Fruit fly (Drosophila melanogaster) whole organism, wandering third instar larva: Measurements from ENCODE around the gene Rpn1.

Experiments used
- Abd-B ChIP-seq: fragments of >200 bp; optimal IDR thresholded peaks from 2 replicates; lab custom pipeline; 2017; ENCODE audit warnings: missing biosample characterization, missing genetic modification characterization
- CG32264 ChIP-seq: fragments of 200-800 bp; sonication (Bioruptor generic); optimal IDR thresholded peaks from 2 replicates; lab custom pipeline; 2016; ENCODE audit warnings: missing biosample characterization, missing genetic modification characterization
- CG9705 ChIP-seq: fragments of 200-800 bp; sonication (Bioruptor generic); optimal IDR thresholded peaks from 2 replicates; lab custom pipeline; 2018; ENCODE audit warnings: missing biosample characterization, mild to moderate bottlenecking, missing genetic modification characterization
- CrebA ChIP-seq: fragments of 200-800 bp; sonication (Bioruptor generic); optimal IDR thresholded peaks from 2 replicates; lab custom pipeline; 2016; ENCODE audit warnings: missing biosample characterization, mild to moderate bottlenecking, missing genetic modification characterization, borderline replicate concordance
- Dfd ChIP-seq: fragments of >200 bp; optimal IDR thresholded peaks from 2 replicates; lab custom pipeline; 2017; ENCODE audit warnings: missing biosample characterization, missing genetic modification characterization
- Dif ChIP-seq: fragments of 200-275, 200-300 bp; sonication (Bioruptor generic); optimal IDR thresholded peaks from 2 replicates; lab custom pipeline; 2018; ENCODE audit warnings: missing biosample characterization, missing genetic modification characterization; ENCODE audit not compliant: partially characterized antibody
- GATAd ChIP-seq: sonication (Bioruptor generic); optimal IDR thresholded peaks from 2 replicates; lab custom pipeline; 2016; ENCODE audit warnings: missing biosample characterization, missing genetic modification characterization
- HLH106 ChIP-seq: fragments of 200-800 bp; optimal IDR thresholded peaks from 3 replicates; lab custom pipeline; 2019; ENCODE audit warnings: missing biosample characterization, mild to moderate bottlenecking, missing genetic modification characterization, moderate library complexity
- Hnf4 ChIP-seq: fragments of 200-800 bp; sonication (Bioruptor generic); optimal IDR thresholded peaks from 2 replicates; lab custom pipeline; 2016; ENCODE audit warnings: missing biosample characterization, mild to moderate bottlenecking, missing genetic modification characterization
- Hr78 ChIP-seq: fragments of >200 bp; optimal IDR thresholded peaks from 2 replicates; lab custom pipeline; 2017; ENCODE audit warnings: missing biosample characterization, missing genetic modification characterization
- Hr83 ChIP-seq: fragments of 200-300 bp; sonication (Bioruptor generic); optimal IDR thresholded peaks from 2 replicates; lab custom pipeline; 2016; ENCODE audit warnings: missing biosample characterization, mild to moderate bottlenecking, missing genetic modification characterization, moderate library complexity; ENCODE audit not compliant: poor library complexity, severe bottlenecking
- Jra ChIP-seq: sonication (Bioruptor generic); optimal IDR thresholded peaks from 2 replicates; lab custom pipeline; 2016; ENCODE audit warnings: missing biosample characterization, missing genetic modification characterization
- Mio ChIP-seq: sonication (Bioruptor generic); optimal IDR thresholded peaks from 2 replicates; lab custom pipeline; 2016; ENCODE audit warnings: missing biosample characterization, missing genetic modification characterization
- Myc ChIP-seq: fragments of >200 bp; optimal IDR thresholded peaks from 2 replicates; lab custom pipeline; 2017
- N ChIP-seq: fragments of >200 bp; optimal IDR thresholded peaks from 2 replicates; lab custom pipeline; 2018; ENCODE audit warnings: missing biosample characterization, missing external identifiers, missing genetic modification characterization
- OdsH ChIP-seq: fragments of 200-800 bp; sonication (Bioruptor generic); optimal IDR thresholded peaks from 2 replicates; lab custom pipeline; 2016; ENCODE audit warnings: missing biosample characterization, mild to moderate bottlenecking, missing genetic modification characterization
- Rel ChIP-seq, 2 experiments: fragments of 200-800 bp; sonication (Bioruptor generic) in 1 of 2; optimal IDR thresholded peaks; 2 replicates in 1 of 2; 3 replicates in 1 of 2; lab custom pipeline; 2016 to 2019; ENCODE audit warnings: mild to moderate bottlenecking in 2 of 2, missing biosample characterization in 2 of 2, missing genetic modification characterization in 2 of 2, moderate library complexity in 1 of 2
- Sp1 ChIP-seq: fragments of 200-800 bp; sonication (Bioruptor generic); optimal IDR thresholded peaks from 3 replicates; lab custom pipeline; 2019; ENCODE audit warnings: missing biosample characterization, mild to moderate bottlenecking, missing genetic modification characterization, moderate library complexity
- Vsx2 ChIP-seq: fragments of 200-300, 225-300 bp; sonication (Bioruptor generic); optimal IDR thresholded peaks from 2 replicates; lab custom pipeline; 2018; ENCODE audit warnings: missing biosample characterization, missing genetic modification characterization; ENCODE audit not compliant: partially characterized antibody
- br ChIP-seq: fragments of 200-800 bp; sonication (Bioruptor generic); optimal IDR thresholded peaks from 2 replicates; lab custom pipeline; 2016; ENCODE audit warnings: missing biosample characterization, missing genetic modification characterization
- brk ChIP-seq: fragments of 200-800 bp; sonication (Bioruptor generic); optimal IDR thresholded peaks from 2 replicates; lab custom pipeline; 2016; ENCODE audit warnings: missing biosample characterization, mild to moderate bottlenecking, missing genetic modification characterization
- dl ChIP-seq, 2 experiments: fragments of 175-275, 200-275 bp in 1 of 2; fragments of 200-275 bp in 1 of 2; sonication (Bioruptor generic); optimal IDR thresholded peaks; lab custom pipeline; 2018; ENCODE audit warnings: mild to moderate bottlenecking in 2 of 2, missing biosample characterization in 2 of 2, missing genetic modification characterization in 2 of 2, moderate library complexity in 2 of 2; ENCODE audit not compliant: partially characterized antibody in 2 of 2, insufficient read depth in 1 of 2
- dmrt93B ChIP-seq: fragments of 200-800 bp; sonication (Bioruptor generic); optimal IDR thresholded peaks from 2 replicates; lab custom pipeline; 2018; ENCODE audit warnings: missing biosample characterization, mild to moderate bottlenecking, missing genetic modification characterization
- dsf ChIP-seq: sonication (Bioruptor generic); optimal IDR thresholded peaks from 2 replicates; lab custom pipeline; 2016; ENCODE audit warnings: missing biosample characterization, missing genetic modification characterization, borderline replicate concordance
- ey ChIP-seq: fragments of 200-800 bp; sonication (Bioruptor generic); optimal IDR thresholded peaks from 2 replicates; lab custom pipeline; 2016; ENCODE audit warnings: missing biosample characterization, missing genetic modification characterization
- foxo ChIP-seq, 2 experiments: fragments of 200-800 bp; sonication (Bioruptor generic); optimal IDR thresholded peaks; 2 replicates in 1 of 2; 3 replicates in 1 of 2; lab custom pipeline; 2016 to 2017; ENCODE audit warnings: missing biosample characterization in 2 of 2, missing genetic modification characterization in 2 of 2
- fru ChIP-seq: fragments of 200-800 bp; sonication (Bioruptor generic); optimal IDR thresholded peaks from 3 replicates; lab custom pipeline; 2016; ENCODE audit warnings: missing biosample characterization, mild to moderate bottlenecking, missing genetic modification characterization
- h ChIP-seq: fragments of 200-800 bp; sonication (Bioruptor generic); optimal IDR thresholded peaks from 3 replicates; lab custom pipeline; 2016; ENCODE audit warnings: missing biosample characterization, mild to moderate bottlenecking, missing genetic modification characterization
- jim ChIP-seq: fragments of 175-275, 200-325 bp; sonication (Bioruptor generic); optimal IDR thresholded peaks from 2 replicates; lab custom pipeline; 2016; ENCODE audit warnings: missing biosample characterization, mild to moderate bottlenecking, missing genetic modification characterization
- lola ChIP-seq: fragments of >200 bp; optimal IDR thresholded peaks from 2 replicates; lab custom pipeline; 2017; ENCODE audit warnings: missing biosample characterization, missing genetic modification characterization
- pan ChIP-seq: fragments of >200 bp; optimal IDR thresholded peaks from 2 replicates; lab custom pipeline; 2017
- rgr ChIP-seq: fragments of 200-800 bp; sonication (Bioruptor generic); optimal IDR thresholded peaks from 3 replicates; lab custom pipeline; 2016; ENCODE audit warnings: missing biosample characterization, mild to moderate bottlenecking, missing genetic modification characterization
- sage ChIP-seq: fragments of 200-800 bp; sonication (Bioruptor generic); optimal IDR thresholded peaks from 2 replicates; lab custom pipeline; 2016; ENCODE audit warnings: missing biosample characterization, mild to moderate bottlenecking, missing genetic modification characterization
- sv ChIP-seq: fragments of 200-800 bp; sonication (Bioruptor generic); optimal IDR thresholded peaks from 3 replicates; lab custom pipeline; 2016; ENCODE audit warnings: missing biosample characterization, missing genetic modification characterization
- tai ChIP-seq: sonication (Bioruptor generic); optimal IDR thresholded peaks from 2 replicates; lab custom pipeline; 2016; ENCODE audit warnings: missing biosample characterization, missing genetic modification characterization
- usp ChIP-seq: fragments of >200 bp; optimal IDR thresholded peaks from 2 replicates; lab custom pipeline; 2017; ENCODE audit warnings: missing biosample characterization, missing genetic modification characterization

Rpn1 gene

DNA sequence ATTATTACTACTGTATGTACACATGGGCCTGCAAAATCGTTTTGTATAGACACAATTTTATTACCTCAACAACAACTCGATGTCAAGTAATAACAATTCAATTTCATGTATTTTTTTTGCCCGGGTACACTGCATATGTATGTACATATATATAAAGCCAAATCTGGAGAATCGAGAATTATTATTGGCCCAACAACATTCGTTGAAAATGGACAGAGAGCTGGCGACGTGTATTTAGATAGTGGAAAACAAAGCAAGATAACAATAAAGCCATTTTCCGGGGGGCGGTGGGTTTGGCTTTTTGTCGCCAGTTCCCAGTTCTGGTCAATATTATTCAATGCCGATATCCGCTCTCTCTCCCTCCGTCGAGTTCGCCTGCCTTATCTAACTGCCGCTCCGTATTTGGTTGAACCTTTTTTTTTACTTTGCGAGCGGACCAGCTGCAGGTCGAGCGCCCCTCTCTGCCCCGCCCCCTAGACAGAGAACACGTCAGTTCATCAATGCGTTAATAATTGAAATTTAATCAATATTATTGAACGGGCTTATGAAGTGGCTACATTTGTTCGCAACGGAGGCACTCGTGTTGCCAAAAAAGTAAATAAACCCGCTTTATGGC lies 15.0 kb downstream of the Rpn1 start:
- no peak for TF ChIP-seq GATAd (GFP tag; lab: Kevin White, UChicago)
- TF ChIP-seq ey (GFP tag; lab: Kevin White, UChicago): no peak
- no peak for TF ChIP-seq Abd-B (GFP tag; lab: Kevin White, UChicago)
- no peak for TF ChIP-seq sv (GFP tag; lab: Kevin White, UChicago)
- TF ChIP-seq dmrt93B (GFP tag; lab: Kevin White, UChicago): no peak
- peak; percentile 31 for TF ChIP-seq Dif
- peak in 1 of 2 experiments; percentile 0 for TF ChIP-seq foxo (GFP tag; optimal IDR thresholded peaks at IDR 0.05; lab: Kevin White, UChicago)
- TF ChIP-seq brk (GFP tag; lab: Kevin White, UChicago): no peak
- TF ChIP-seq Mio (GFP tag; lab: Kevin White, UChicago): no peak
- TF ChIP-seq Jra: no peak
- no peak for TF ChIP-seq pan (lab: Kevin White, UChicago)
- no peak for TF ChIP-seq HLH106 (tag; lab: Kevin White, UChicago)
- no peak for TF ChIP-seq dl (GFP tag; optimal IDR thresholded peaks at IDR 0.05; lab: Kevin White, UChicago; ENCODE audit: insufficient read depth in 1 of 2, partially characterized antibody in 2 of 2)
- TF ChIP-seq N (GFP tag; lab: Kevin White, UChicago): no peak
- no peak for TF ChIP-seq Hr83 (GFP tag; lab: Kevin White, UChicago)
- TF ChIP-seq CG32264 (GFP tag; lab: Kevin White, UChicago): no peak
- TF ChIP-seq OdsH (GFP tag; lab: Kevin White, UChicago): no peak
- TF ChIP-seq Sp1: no peak
- no peak for TF ChIP-seq br (GFP tag; lab: Kevin White, UChicago)
- no peak for TF ChIP-seq Myc (lab: Kevin White, UChicago)
- TF ChIP-seq CG9705 (GFP tag; lab: Kevin White, UChicago): no peak
- TF ChIP-seq jim (GFP tag; lab: Kevin White, UChicago): peak; percentile 95
- TF ChIP-seq lola (GFP tag; lab: Kevin White, UChicago): no peak
- TF ChIP-seq Hr78: no peak
- TF ChIP-seq Vsx2: no peak
- no peak for TF ChIP-seq Hnf4 (GFP tag; lab: Kevin White, UChicago)
- no peak for TF ChIP-seq sage (GFP tag; lab: Kevin White, UChicago)
- TF ChIP-seq rgr: no peak
- no peak for TF ChIP-seq Rel (GFP tag; optimal IDR thresholded peaks at IDR 0.05; lab: Kevin White, UChicago)
- no peak for TF ChIP-seq Rel (tag; optimal IDR thresholded peaks at IDR 0.05; lab: Kevin White, UChicago)
- TF ChIP-seq h (GFP tag; lab: Kevin White, UChicago): peak; percentile 50
- no peak for TF ChIP-seq tai
- no peak for TF ChIP-seq usp (GFP tag; lab: Kevin White, UChicago)
- TF ChIP-seq dsf (GFP tag; lab: Kevin White, UChicago): no peak
- TF ChIP-seq CrebA: no peak
- peak; percentile 46 for TF ChIP-seq fru (GFP tag; lab: Kevin White, UChicago)
- no peak for TF ChIP-seq Dfd

DNA sequence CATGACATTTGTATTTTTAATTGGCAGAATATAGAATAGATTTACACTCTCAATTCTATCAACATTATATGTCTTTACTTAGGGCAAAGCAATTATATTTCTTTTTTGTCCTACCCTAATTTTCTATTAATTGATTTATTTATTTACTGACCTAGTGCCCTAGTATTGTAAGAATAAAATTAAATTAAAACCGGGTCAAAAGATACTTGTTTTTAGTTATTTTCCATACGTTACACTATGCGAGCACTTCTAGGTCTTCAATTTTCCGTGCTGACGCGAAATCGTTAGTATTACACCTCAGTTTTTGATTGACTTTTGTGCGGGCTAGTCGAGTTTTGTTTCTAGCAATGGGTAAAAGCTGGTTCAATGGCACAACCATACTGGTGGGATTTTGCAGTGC lies 16.5 kb downstream of the Rpn1 start, which contains the start of gene CG46462:
Gene CG46462, plus strand, starts transcription at position 301 of the 400 bp plus-strand sequence.
- TF ChIP-seq ey (GFP tag; lab: Kevin White, UChicago) (no peak), dsf (GFP tag; lab: Kevin White, UChicago) (no peak), sage (GFP tag; lab: Kevin White, UChicago) (no peak), foxo (GFP tag; optimal IDR thresholded peaks at IDR 0.05; lab: Kevin White, UChicago) (no peak), GATAd (GFP tag; lab: Kevin White, UChicago) (no peak), CG9705 (GFP tag; lab: Kevin White, UChicago) (no peak), tai (no peak), CrebA (no peak), Dif (no peak), HLH106 (tag; lab: Kevin White, UChicago) (no peak), Abd-B (GFP tag; lab: Kevin White, UChicago) (no peak), dl (GFP tag; optimal IDR thresholded peaks at IDR 0.05; lab: Kevin White, UChicago; ENCODE audit: insufficient read depth in 1 of 2, partially characterized antibody in 2 of 2) (no peak), fru (GFP tag; lab: Kevin White, UChicago) (no peak), dmrt93B (GFP tag; lab: Kevin White, UChicago) (no peak), jim (GFP tag; lab: Kevin White, UChicago) (no peak), br (GFP tag; lab: Kevin White, UChicago) (no peak), Hnf4 (GFP tag; lab: Kevin White, UChicago) (no peak), N (GFP tag; lab: Kevin White, UChicago) (no peak), h (GFP tag; lab: Kevin White, UChicago) (no peak)
